Fruit fly (Drosophila melanogaster) whole organism: ENCODE measurements around the gene CG32801.

ENCODE experiments used
- CG8478 ChIP-seq: fragments of >200 bp; optimal IDR thresholded peaks from 2 replicates; lab custom pipeline; 2018; ENCODE audit warnings: inconsistent platforms
- Dll ChIP-seq: fragments of >200 bp; optimal IDR thresholded peaks from 2 replicates; lab custom pipeline; 2017
- EcR ChIP-seq, 2 experiments: fragments of >200 bp; optimal IDR thresholded peaks; 2 replicates each; lab custom pipeline; 2017; ENCODE audit warnings: missing biosample characterization in 2 of 2, missing genetic modification characterization in 2 of 2, missing genetic modification reagents in 2 of 2
- pan ChIP-seq: fragments of >200 bp; optimal IDR thresholded peaks from 2 replicates; lab custom pipeline; 2017
- psq ChIP-seq: fragments of >200 bp; optimal IDR thresholded peaks from 2 replicates; lab custom pipeline; 2017
- usp ChIP-seq: fragments of >200 bp; optimal IDR thresholded peaks from 2 replicates; lab custom pipeline; 2017; ENCODE audit warnings: missing biosample characterization, missing genetic modification characterization, mixed read lengths

The CG32801 gene

dm6 chrX:1940020-1940419 lies 37.0 kb upstream of the CG32801 start, which contains the start of the genes CG3857 and CG3587:
Gene CG3857, minus strand, starts transcription at chrX:1940040.
Gene CG3587, plus strand, starts transcription at chrX:1940307.
- no peak for TF ChIP-seq EcR (GFP tag; optimal IDR thresholded peaks at IDR 0.05; lab: Kevin White, UChicago)
- TF ChIP-seq Dll, result no peak
- no peak for TF ChIP-seq psq
- TF ChIP-seq pan, result no peak
- TF ChIP-seq CG8478, result no peak
- no peak for TF ChIP-seq usp (GFP tag; lab: Kevin White, UChicago)

dm6 chrX:1927473-1928306 lies 24.7 kb upstream of the CG32801 start, which contains the start of gene CG11596:
Gene CG11596, plus strand, starts transcription at chrX:1927683.
- TF ChIP-seq EcR (GFP tag; optimal IDR thresholded peaks at IDR 0.05; lab: Kevin White, UChicago) (no peak), pan (no peak), psq (no peak), Dll (no peak), CG8478 (no peak), usp (GFP tag; lab: Kevin White, UChicago) (no peak)

dm6 chrX:1922765-1923501 lies 20.0 kb upstream of the CG32801 start, which contains the start of the genes eIF2Bepsilon and Ocrl:
Gene eIF2Bepsilon, minus strand, starts transcription at chrX:1922874.
Gene Ocrl, plus strand, starts transcription at chrX:1922981.
- TF ChIP-seq usp (GFP tag; lab: Kevin White, UChicago) (no peak), Dll (peak; percentile 26)

- TF ChIP-seq CG8478 (no peak), EcR (GFP tag; optimal IDR thresholded peaks at IDR 0.05; lab: Kevin White, UChicago) (no peak), usp (GFP tag; lab: Kevin White, UChicago) (no peak), pan (no peak), Dll (no peak), psq (no peak)
Observed at dm6 chrX:1909533-1909932, 6.6 kb upstream of the CG32801 start.

- TF ChIP-seq EcR (GFP tag; optimal IDR thresholded peaks at IDR 0.05; lab: Kevin White, UChicago) (no peak), usp (GFP tag; lab: Kevin White, UChicago) (no peak), pan (no peak), psq (no peak), Dll (no peak), CG8478 (no peak)
Observed at dm6 chrX:1908757-1909156, 5.8 kb upstream of the CG32801 start, which contains the start of the genes Edem1 and Rbcn-3B. Gene Edem1, minus strand, starts transcription at chrX:1908827. Gene Rbcn-3B, plus strand, starts transcription at chrX:1908920.

dm6 chrX:1907727-1908264 lies 4.8 kb upstream of the CG32801 start, which contains the start of gene mip130:
Gene mip130, plus strand, starts transcription at chrX:1908239.
- no peak for TF ChIP-seq CG8478

- TF ChIP-seq pan, result no peak
- no peak for TF ChIP-seq CG8478
- no peak for TF ChIP-seq EcR (GFP tag; optimal IDR thresholded peaks at IDR 0.05; lab: Kevin White, UChicago)
- no peak for TF ChIP-seq usp (GFP tag; lab: Kevin White, UChicago)
- no peak for TF ChIP-seq Dll
- no peak for TF ChIP-seq psq
Observed at dm6 chrX:1903968-1904367, 991 bp upstream of the CG32801 start.

- no peak for TF ChIP-seq psq
- no peak for TF ChIP-seq pan
- TF ChIP-seq EcR (GFP tag; optimal IDR thresholded peaks at IDR 0.05; lab: Kevin White, UChicago), result no peak
- no peak for TF ChIP-seq Dll
- no peak for TF ChIP-seq CG8478
- no peak for TF ChIP-seq usp (GFP tag; lab: Kevin White, UChicago)
Observed at dm6 chrX:1901605-1902136, 1.3 kb downstream of the CG32801 start, which contains the start of gene Ldaf1. Gene Ldaf1, minus strand, starts transcription at chrX:1901911.

dm6 chrX:1900123-1900818 lies 2.7 kb downstream of the CG32801 start, which contains the start of gene arm:
Gene arm, minus strand, starts transcription at chrX:1900646.
- TF ChIP-seq CG8478, result no peak
- TF ChIP-seq psq, result no peak
- no peak for TF ChIP-seq pan
- no peak for TF ChIP-seq EcR (GFP tag; optimal IDR thresholded peaks at IDR 0.05; lab: Kevin White, UChicago)
- TF ChIP-seq usp (GFP tag; lab: Kevin White, UChicago), result no peak
- TF ChIP-seq Dll, result no peak

dm6 chrX:1899445-1900085 lies 3.4 kb downstream of the CG32801 start:
- TF ChIP-seq Dll, result peak; percentile 34
- no peak for TF ChIP-seq usp (GFP tag; lab: Kevin White, UChicago)

dm6 chrX:1897384-1897783 lies 5.6 kb downstream of the CG32801 start:
- TF ChIP-seq psq (no peak), Dll (no peak), usp (GFP tag; lab: Kevin White, UChicago) (no peak), pan (no peak), CG8478 (no peak), EcR (GFP tag; optimal IDR thresholded peaks at IDR 0.05; lab: Kevin White, UChicago) (no peak)

dm6 chrX:1893532-1893931 lies 9.4 kb downstream of the CG32801 start:
- TF ChIP-seq EcR (GFP tag; optimal IDR thresholded peaks at IDR 0.05; lab: Kevin White, UChicago) (no peak), Dll (no peak), usp (GFP tag; lab: Kevin White, UChicago) (no peak), psq (no peak), CG8478 (no peak), pan (no peak)
